Fruit fly (Drosophila melanogaster) whole organism, wandering third instar larva: ENCODE measurements around the gene DnaJ-1.

Experiments used
- Dfd ChIP-seq: fragments of >200 bp; optimal IDR thresholded peaks from 2 replicates; lab custom pipeline; 2017; ENCODE audit warnings: missing biosample characterization, missing genetic modification characterization
- GATAd ChIP-seq: sonication (Bioruptor generic); optimal IDR thresholded peaks from 2 replicates; lab custom pipeline; 2016; ENCODE audit warnings: missing biosample characterization, missing genetic modification characterization
- Hr78 ChIP-seq: fragments of >200 bp; optimal IDR thresholded peaks from 2 replicates; lab custom pipeline; 2017; ENCODE audit warnings: missing biosample characterization, missing genetic modification characterization
- Jra ChIP-seq: sonication (Bioruptor generic); optimal IDR thresholded peaks from 2 replicates; lab custom pipeline; 2016; ENCODE audit warnings: missing biosample characterization, missing genetic modification characterization
- Myc ChIP-seq: fragments of >200 bp; optimal IDR thresholded peaks from 2 replicates; lab custom pipeline; 2017
- N ChIP-seq: fragments of >200 bp; optimal IDR thresholded peaks from 2 replicates; lab custom pipeline; 2018; ENCODE audit warnings: missing biosample characterization, missing external identifiers, missing genetic modification characterization
- Rel ChIP-seq, 2 experiments: fragments of 200-800 bp; sonication (Bioruptor generic) in 1 of 2; optimal IDR thresholded peaks; 2 replicates in 1 of 2; 3 replicates in 1 of 2; lab custom pipeline; 2016 to 2019; ENCODE audit warnings: mild to moderate bottlenecking in 2 of 2, missing biosample characterization in 2 of 2, missing genetic modification characterization in 2 of 2, moderate library complexity in 1 of 2
- Sp1 ChIP-seq: fragments of 200-800 bp; sonication (Bioruptor generic); optimal IDR thresholded peaks from 3 replicates; lab custom pipeline; 2019; ENCODE audit warnings: missing biosample characterization, mild to moderate bottlenecking, missing genetic modification characterization, moderate library complexity
- br ChIP-seq: fragments of 200-800 bp; sonication (Bioruptor generic); optimal IDR thresholded peaks from 2 replicates; lab custom pipeline; 2016; ENCODE audit warnings: missing biosample characterization, missing genetic modification characterization
- brk ChIP-seq: fragments of 200-800 bp; sonication (Bioruptor generic); optimal IDR thresholded peaks from 2 replicates; lab custom pipeline; 2016; ENCODE audit warnings: missing biosample characterization, mild to moderate bottlenecking, missing genetic modification characterization
- foxo ChIP-seq, 2 experiments: fragments of 200-800 bp; sonication (Bioruptor generic); optimal IDR thresholded peaks; 2 replicates in 1 of 2; 3 replicates in 1 of 2; lab custom pipeline; 2016 to 2017; ENCODE audit warnings: missing biosample characterization in 2 of 2, missing genetic modification characterization in 2 of 2
- fru ChIP-seq: fragments of 200-800 bp; sonication (Bioruptor generic); optimal IDR thresholded peaks from 3 replicates; lab custom pipeline; 2016; ENCODE audit warnings: missing biosample characterization, mild to moderate bottlenecking, missing genetic modification characterization
- h ChIP-seq: fragments of 200-800 bp; sonication (Bioruptor generic); optimal IDR thresholded peaks from 3 replicates; lab custom pipeline; 2016; ENCODE audit warnings: missing biosample characterization, mild to moderate bottlenecking, missing genetic modification characterization
- jim ChIP-seq: fragments of 175-275, 200-325 bp; sonication (Bioruptor generic); optimal IDR thresholded peaks from 2 replicates; lab custom pipeline; 2016; ENCODE audit warnings: missing biosample characterization, mild to moderate bottlenecking, missing genetic modification characterization
- lola ChIP-seq: fragments of >200 bp; optimal IDR thresholded peaks from 2 replicates; lab custom pipeline; 2017; ENCODE audit warnings: missing biosample characterization, missing genetic modification characterization
- pan ChIP-seq: fragments of >200 bp; optimal IDR thresholded peaks from 2 replicates; lab custom pipeline; 2017
- psq ChIP-seq: fragments of 200-800 bp; sonication (Bioruptor generic); optimal IDR thresholded peaks from 3 replicates; lab custom pipeline; 2017; ENCODE audit warnings: missing biosample characterization, mild to moderate bottlenecking, missing genetic modification characterization, moderate library complexity
- rgr ChIP-seq: fragments of 200-800 bp; sonication (Bioruptor generic); optimal IDR thresholded peaks from 3 replicates; lab custom pipeline; 2016; ENCODE audit warnings: missing biosample characterization, mild to moderate bottlenecking, missing genetic modification characterization
- sage ChIP-seq: fragments of 200-800 bp; sonication (Bioruptor generic); optimal IDR thresholded peaks from 2 replicates; lab custom pipeline; 2016; ENCODE audit warnings: missing biosample characterization, mild to moderate bottlenecking, missing genetic modification characterization
- sv ChIP-seq: fragments of 200-800 bp; sonication (Bioruptor generic); optimal IDR thresholded peaks from 3 replicates; lab custom pipeline; 2016; ENCODE audit warnings: missing biosample characterization, missing genetic modification characterization

Gene DnaJ-1

DNA sequence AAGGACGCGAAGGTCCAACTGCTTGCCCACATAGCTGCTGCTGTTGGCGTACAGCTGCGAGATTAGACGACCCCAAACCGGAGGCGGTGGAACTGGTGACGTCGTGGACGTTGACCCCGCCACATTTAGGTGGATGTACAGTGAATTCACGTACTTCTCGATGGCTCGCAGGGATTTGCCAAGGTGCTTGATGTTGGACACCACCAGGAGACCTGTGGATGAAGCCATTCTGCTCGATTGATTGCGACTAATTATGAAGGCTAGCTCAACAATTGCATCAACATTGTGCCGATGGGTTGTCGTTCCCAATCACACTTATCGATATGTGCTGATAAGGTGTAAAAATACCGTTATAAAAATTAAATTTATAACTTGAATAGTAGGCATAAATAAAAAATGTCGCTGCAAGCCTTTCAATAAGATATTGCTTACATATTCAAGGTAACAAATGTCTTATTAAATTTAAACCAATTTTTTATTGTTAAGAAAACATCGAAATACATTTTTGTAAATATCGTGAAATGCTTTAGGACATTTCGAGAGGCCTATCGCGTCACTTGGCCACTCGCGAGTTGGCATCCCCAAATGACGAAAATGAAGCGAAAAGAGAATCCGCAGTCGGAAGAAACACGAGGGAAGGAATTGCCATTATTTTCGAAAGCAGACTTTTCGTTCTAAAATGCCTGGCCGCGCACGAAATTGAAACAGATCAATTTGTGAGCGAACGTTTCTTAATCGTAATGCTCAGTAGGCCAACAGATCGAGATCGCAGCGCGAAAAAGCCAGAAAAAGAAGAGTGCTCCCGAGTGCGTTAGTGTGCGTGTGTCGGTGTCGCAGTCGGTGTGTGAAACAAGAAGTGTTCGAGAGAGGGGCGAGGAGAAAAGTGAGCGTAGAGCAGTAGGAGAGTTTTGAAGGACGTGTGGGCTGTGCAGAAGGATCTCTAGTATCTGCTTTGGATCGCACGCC lies 16.8 kb upstream of the DnaJ-1 start, which contains the start of the genes Ppat-Dpck and scny (continued):
- TF ChIP-seq Jra (GFP tag; lab: Kevin White, UChicago), result peak; percentile 76

DNA sequence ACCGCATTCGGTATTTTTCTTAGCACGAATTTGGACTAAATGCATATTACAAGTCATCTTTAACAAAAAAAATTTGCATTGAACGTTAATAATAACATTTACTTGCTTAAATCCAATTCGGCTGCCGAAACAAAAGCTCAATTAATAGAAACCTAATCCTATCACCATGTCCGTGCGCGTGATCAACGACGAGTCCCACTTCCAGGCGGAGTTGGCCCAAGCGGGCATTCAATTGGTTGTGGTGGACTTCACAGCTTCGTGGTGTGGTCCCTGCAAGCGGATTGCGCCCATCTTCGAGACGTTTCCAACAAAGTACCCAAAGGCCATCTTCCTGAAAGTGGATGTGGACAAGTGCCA lies 13.8 kb upstream of the DnaJ-1 start, which contains the start of gene Txl:
Txl (plus strand) TSS at position 3 of the 357 bp plus-strand sequence.
- no peak for TF ChIP-seq sage (GFP tag; lab: Kevin White, UChicago)
- TF ChIP-seq N, result no peak
- no peak for TF ChIP-seq fru
- no peak for TF ChIP-seq foxo (GFP tag; optimal IDR thresholded peaks at IDR 0.05; lab: Kevin White, UChicago)
- TF ChIP-seq jim, result no peak
- no peak for TF ChIP-seq brk (GFP tag; lab: Kevin White, UChicago)
- no peak for TF ChIP-seq Rel (GFP tag; optimal IDR thresholded peaks at IDR 0.05; lab: Kevin White, UChicago)
- TF ChIP-seq Rel (tag; optimal IDR thresholded peaks at IDR 0.05; lab: Kevin White, UChicago), result no peak
- TF ChIP-seq sv, result no peak

DNA sequence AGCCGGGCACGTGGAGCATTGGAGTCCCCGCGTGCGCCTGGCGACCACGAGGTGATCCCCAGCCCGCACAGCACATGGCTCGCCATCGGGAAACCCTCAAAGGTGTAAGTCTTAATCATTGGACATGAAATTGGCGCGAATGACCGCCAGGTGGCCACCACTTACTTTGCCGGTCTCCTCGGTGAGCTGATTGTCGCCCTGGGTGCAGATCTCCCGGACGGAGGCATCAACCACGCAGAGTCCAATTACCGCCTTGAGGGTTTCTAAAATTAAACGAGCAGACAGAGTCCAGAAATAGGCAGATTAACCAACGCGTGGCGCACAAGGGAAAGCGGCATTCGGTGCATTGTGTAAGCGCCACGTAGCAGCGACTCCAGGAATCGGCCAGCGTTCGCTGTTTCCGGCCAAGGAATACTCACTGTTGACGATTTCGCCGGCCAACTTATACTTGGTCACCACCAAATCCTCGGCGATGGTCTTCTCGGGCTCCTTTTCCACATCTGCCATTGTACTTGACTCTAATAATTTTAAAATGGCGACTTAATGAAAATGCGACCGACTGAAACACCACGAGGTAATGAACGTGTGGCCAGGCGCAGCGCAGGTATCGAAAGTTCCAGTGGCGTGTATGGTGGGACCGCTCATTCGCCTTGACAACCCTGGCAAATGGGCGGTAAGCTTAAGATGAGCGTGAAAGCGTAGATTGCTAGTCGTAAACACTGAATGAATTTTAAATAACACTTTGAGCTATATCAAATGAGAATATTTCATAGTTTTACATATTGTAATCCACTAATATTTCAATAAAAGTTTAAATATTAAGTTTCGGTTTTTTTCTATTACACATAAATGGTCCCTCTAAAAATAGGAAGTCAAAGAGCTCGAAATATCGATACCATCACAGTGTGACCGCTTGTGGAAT lies 13.2 kb upstream of the DnaJ-1 start, which contains the start of gene CG10576:
CG10576 (minus strand) TSS at position 781 of the 922 bp plus-strand sequence.
- peak; percentile 40 for TF ChIP-seq psq
- TF ChIP-seq lola (GFP tag; lab: Kevin White, UChicago), result no peak
- TF ChIP-seq Myc (lab: Kevin White, UChicago), result peak; percentile 79

DNA sequence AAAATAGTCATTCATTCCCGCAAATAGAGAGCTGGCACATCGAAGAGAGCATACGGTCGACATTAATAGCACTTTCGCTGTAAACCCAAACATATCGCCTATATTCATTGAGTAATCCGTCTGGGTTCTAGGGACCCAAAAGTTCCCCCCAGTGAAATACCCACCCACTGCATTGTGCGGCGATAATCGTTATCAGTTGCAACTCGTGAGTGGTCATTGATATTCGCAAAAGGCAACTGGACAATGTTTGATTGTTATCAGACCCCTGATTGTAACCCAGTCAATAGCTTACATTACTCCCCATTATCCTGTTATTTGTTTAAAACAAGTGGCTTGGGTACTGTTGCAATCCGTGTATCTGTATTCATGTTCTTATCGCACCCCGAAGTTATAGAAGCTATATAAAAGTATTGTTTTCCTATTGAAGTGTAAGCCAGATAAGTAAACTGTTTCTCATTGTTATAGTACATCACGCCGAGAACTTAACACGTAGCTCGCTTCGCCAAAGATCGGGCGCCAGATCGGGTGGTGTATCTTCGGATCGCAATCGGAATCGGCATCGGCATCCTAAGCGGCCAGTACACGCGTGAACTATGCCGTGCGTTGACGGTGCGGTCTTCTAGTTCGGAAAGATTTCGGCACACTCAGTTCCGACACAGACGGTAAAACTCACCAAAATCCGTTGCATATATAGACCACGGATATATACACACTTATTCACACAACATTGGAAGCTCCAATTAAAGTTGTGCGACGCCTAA lies 1.8 kb upstream of the DnaJ-1 start:
- TF ChIP-seq GATAd (GFP tag; lab: Kevin White, UChicago), result no peak
- TF ChIP-seq Dfd (GFP tag; lab: Kevin White, UChicago), result no peak
- no peak for TF ChIP-seq Myc (lab: Kevin White, UChicago)
- TF ChIP-seq Rel (GFP tag; optimal IDR thresholded peaks at IDR 0.05; lab: Kevin White, UChicago), result no peak
- peak; percentile 97 for TF ChIP-seq Rel (tag; optimal IDR thresholded peaks at IDR 0.05; lab: Kevin White, UChicago)
- peak; percentile 33 for TF ChIP-seq Hr78 (GFP tag; lab: Kevin White, UChicago)
- peak; percentile 37 for TF ChIP-seq br (GFP tag; lab: Kevin White, UChicago)
- TF ChIP-seq, all 38 proteins: peak for 3

DNA sequence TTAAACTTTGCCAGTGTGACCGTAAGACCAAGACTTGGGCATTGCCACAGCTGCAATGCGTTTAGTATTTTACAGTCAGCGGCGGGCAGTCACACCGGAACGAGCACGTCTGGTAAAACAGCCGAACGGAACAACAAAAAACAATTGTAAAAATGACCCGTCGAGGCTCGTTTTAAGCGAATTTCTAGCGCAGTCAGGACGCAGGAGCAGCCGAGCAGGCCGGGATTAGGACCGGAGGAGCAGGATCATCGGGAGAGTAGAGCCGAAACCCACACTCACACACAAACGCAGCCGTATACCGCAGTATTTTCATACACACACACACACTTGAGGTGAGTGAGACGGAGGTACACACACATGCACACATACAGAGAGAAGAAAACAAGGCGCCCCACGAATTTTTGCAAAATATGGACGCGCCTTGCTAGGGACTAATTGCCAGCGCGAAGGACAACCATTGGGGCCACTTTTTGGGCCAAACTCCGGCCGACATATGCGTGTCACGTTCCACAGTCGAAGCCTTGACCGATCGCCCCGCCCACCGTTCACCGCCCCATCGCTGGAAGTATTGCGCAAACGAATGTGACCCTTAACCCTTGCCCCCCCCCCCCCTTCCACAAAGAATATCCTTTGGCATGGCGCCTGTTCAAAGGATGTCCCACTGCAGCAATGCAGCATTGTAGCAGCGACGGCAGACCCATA lies 1.1 kb upstream of the DnaJ-1 start, which contains the start of gene Usp47:
Usp47 (plus strand) TSS at position 71 of the 702 bp plus-strand sequence.
- TF ChIP-seq Rel (GFP tag; optimal IDR thresholded peaks at IDR 0.05; lab: Kevin White, UChicago) (no peak), Rel (tag; optimal IDR thresholded peaks at IDR 0.05; lab: Kevin White, UChicago) (peak; percentile 14), N (peak; percentile 79), h (peak; percentile 29), Dfd (GFP tag; lab: Kevin White, UChicago) (no peak), pan (lab: Kevin White, UChicago) (no peak), Hr78 (GFP tag; lab: Kevin White, UChicago) (peak; percentile 70), Sp1 (GFP tag; lab: Kevin White, UChicago) (peak; percentile 6), rgr (peak; percentile 24)

DNA sequence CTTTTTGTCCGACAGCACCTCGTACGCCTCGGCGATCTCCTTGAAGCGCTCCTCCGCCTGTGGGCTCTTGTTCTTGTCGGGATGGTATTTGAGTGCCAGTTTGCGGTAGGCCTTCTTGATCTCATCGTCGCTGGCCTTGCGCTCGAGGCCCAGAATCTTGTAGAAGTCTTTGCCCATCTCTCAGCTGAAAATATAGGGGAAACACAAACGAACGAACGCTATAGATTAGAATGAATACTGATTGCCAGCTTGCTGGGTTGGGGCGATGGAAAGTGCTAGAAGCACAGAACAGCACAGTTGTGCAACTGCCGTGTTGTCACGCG lies 611 bp downstream of the DnaJ-1 start:
- TF ChIP-seq rgr (no peak), Rel (GFP tag; optimal IDR thresholded peaks at IDR 0.05; lab: Kevin White, UChicago) (no peak), Rel (tag; optimal IDR thresholded peaks at IDR 0.05; lab: Kevin White, UChicago) (peak; percentile 97)
